Fruit fly (Drosophila melanogaster) whole organism, prepupa: ENCODE data around the gene SLIRP1.
A peak's percentile ranks its signal among the peaks of the same experiment; 100 is the strongest.

Experiments used
- CG10631 ChIP-seq: fragments of 200-800 bp; sonication (Bioruptor generic); optimal IDR thresholded peaks from 2 replicates; lab custom pipeline; 2016; ENCODE audit warnings: missing biosample characterization, missing genetic modification characterization
- CG10669 ChIP-seq: fragments of 200-800 bp; sonication (Bioruptor generic); optimal IDR thresholded peaks from 3 replicates; lab custom pipeline; 2018; ENCODE audit warnings: missing biosample characterization, mild to moderate bottlenecking, missing genetic modification characterization, moderate library complexity
- CG11294 ChIP-seq: fragments of 200-800 bp; sonication (Bioruptor generic); IDR thresholded peaks from 2 replicates; pipeline ENCODE4 v1.3.6; 2022; ENCODE audit warnings: missing biosample characterization, missing genetic modification characterization
- CG11902 ChIP-seq: fragments of 200-800 bp; sonication (Bioruptor generic); optimal IDR thresholded peaks from 3 replicates; lab custom pipeline; 2016; ENCODE audit warnings: missing biosample characterization, missing genetic modification characterization
- CG15336 ChIP-seq: fragments of 200-800 bp; sonication (Bioruptor generic); IDR thresholded peaks from 2 replicates; pipeline ENCODE4 v1.3.6; 2022; ENCODE audit warnings: missing biosample characterization, missing genetic modification characterization
- CG1621 ChIP-seq: fragments of 200-800 bp; sonication (Bioruptor generic); optimal IDR thresholded peaks from 3 replicates; lab custom pipeline; 2018; ENCODE audit warnings: missing biosample characterization, mild to moderate bottlenecking, missing genetic modification characterization
- CG16779 ChIP-seq: fragments of 200-800 bp; sonication (Bioruptor generic); optimal IDR thresholded peaks from 3 replicates; lab custom pipeline; 2017; ENCODE audit warnings: missing biosample characterization, mild to moderate bottlenecking, missing genetic modification characterization
- CG3032 ChIP-seq: fragments of 200-800 bp; optimal IDR thresholded peaks from 2 replicates; lab custom pipeline; 2019; ENCODE audit warnings: missing biosample characterization, mild to moderate bottlenecking, missing genetic modification characterization, moderate library complexity
- CG31627 ChIP-seq: fragments of 200-800 bp; sonication (Bioruptor generic); optimal IDR thresholded peaks from 3 replicates; lab custom pipeline; 2016; ENCODE audit warnings: missing biosample characterization, missing genetic modification characterization
- CG32006 ChIP-seq: fragments of 200-800 bp; sonication (Bioruptor generic); optimal IDR thresholded peaks from 3 replicates; lab custom pipeline; 2017; ENCODE audit warnings: missing biosample characterization, mild to moderate bottlenecking, missing genetic modification characterization
- CG34406 ChIP-seq: fragments of 200-800 bp; sonication (Bioruptor generic); optimal IDR thresholded peaks from 3 replicates; lab custom pipeline; 2016; ENCODE audit warnings: missing biosample characterization, missing genetic modification characterization
- CG3919 ChIP-seq: fragments of 200-800 bp; sonication (Bioruptor generic); optimal IDR thresholded peaks from 3 replicates; lab custom pipeline; 2016; ENCODE audit warnings: missing biosample characterization, missing genetic modification characterization
- CG4318 ChIP-seq: fragments of 200-800 bp; sonication (Bioruptor generic); optimal IDR thresholded peaks from 3 replicates; lab custom pipeline; 2017; ENCODE audit warnings: missing biosample characterization, mild to moderate bottlenecking, missing genetic modification characterization
- CG6163 ChIP-seq: fragments of 200-800 bp; sonication (Bioruptor generic); IDR thresholded peaks from 3 replicates; pipeline ENCODE4 v1.3.6; 2022; ENCODE audit warnings: missing biosample characterization, missing genetic modification characterization
- CG6276 ChIP-seq: fragments of 200-800 bp; sonication (Bioruptor generic); optimal IDR thresholded peaks from 2 replicates; lab custom pipeline; 2017; ENCODE audit warnings: missing biosample characterization, mild to moderate bottlenecking, missing genetic modification characterization
- CG6792 ChIP-seq: fragments of 200-800 bp; sonication (Bioruptor generic); optimal IDR thresholded peaks from 3 replicates; lab custom pipeline; 2016; ENCODE audit warnings: missing biosample characterization, missing genetic modification characterization
- CG6808 ChIP-seq: fragments of 200-800 bp; sonication (Bioruptor generic); optimal IDR thresholded peaks from 3 replicates; lab custom pipeline; 2017; ENCODE audit warnings: missing biosample characterization, missing genetic modification characterization, mild to moderate bottlenecking, moderate library complexity, missing genetic modification reagents
- CG6854 ChIP-seq: fragments of 200-800 bp; sonication (Bioruptor generic); optimal IDR thresholded peaks from 2 replicates; lab custom pipeline; 2017; ENCODE audit warnings: missing biosample characterization, mild to moderate bottlenecking, missing genetic modification characterization
- CG8319 ChIP-seq: fragments of 200-800 bp; sonication (Bioruptor generic); optimal IDR thresholded peaks from 3 replicates; lab custom pipeline; 2016; ENCODE audit warnings: missing biosample characterization, missing genetic modification characterization
- CG8632 ChIP-seq: fragments of 200-800 bp; sonication (Bioruptor generic); optimal IDR thresholded peaks from 3 replicates; lab custom pipeline; 2016; ENCODE audit warnings: missing biosample characterization, missing genetic modification characterization
- CG9139 ChIP-seq: fragments of 200-800 bp; sonication (Bioruptor generic); optimal IDR thresholded peaks from 3 replicates; lab custom pipeline; 2017; ENCODE audit warnings: missing biosample characterization, mild to moderate bottlenecking, missing genetic modification characterization
- Eip78C ChIP-seq: fragments of 200-800 bp; sonication (Bioruptor generic); peaks from one replicate; lab custom pipeline; 2016; ENCODE audit warnings: missing biosample characterization, missing genetic modification characterization
- Eip93F ChIP-seq: fragments of 200-800 bp; sonication (Bioruptor generic); optimal IDR thresholded peaks from 2 replicates; lab custom pipeline; 2016; ENCODE audit warnings: missing biosample characterization, mild to moderate bottlenecking, missing genetic modification characterization
- Ets21C ChIP-seq: fragments of 200-800 bp; sonication (Bioruptor generic); optimal IDR thresholded peaks from 3 replicates; lab custom pipeline; 2016; ENCODE audit warnings: missing biosample characterization, missing genetic modification characterization
- Gug ChIP-seq: fragments of 200-800 bp; sonication (Bioruptor generic); IDR thresholded peaks from 2 replicates; pipeline ENCODE4 v1.3.6; 2022; ENCODE audit warnings: missing biosample characterization, missing genetic modification characterization
- Hr38 ChIP-seq: sonication (Bioruptor generic); optimal IDR thresholded peaks from 2 replicates; lab custom pipeline; 2016; ENCODE audit warnings: missing biosample characterization, missing genetic modification characterization
- Hr39 ChIP-seq: fragments of 200-800 bp; sonication (Bioruptor generic); optimal IDR thresholded peaks from 2 replicates; lab custom pipeline; 2016; ENCODE audit warnings: missing biosample characterization, missing genetic modification characterization
- Hr4 ChIP-seq: fragments of 200-800 bp; sonication (Bioruptor generic); optimal IDR thresholded peaks from 3 replicates; lab custom pipeline; 2016; ENCODE audit warnings: missing biosample characterization, missing genetic modification characterization
- Lpt ChIP-seq: fragments of 200-800 bp; sonication (Bioruptor generic); optimal IDR thresholded peaks from 3 replicates; lab custom pipeline; 2016; ENCODE audit warnings: missing biosample characterization, missing genetic modification characterization
- Met ChIP-seq: fragments of 200-800 bp; sonication (Bioruptor generic); optimal IDR thresholded peaks from 3 replicates; lab custom pipeline; 2016; ENCODE audit warnings: missing biosample characterization, missing genetic modification characterization
- OdsH ChIP-seq: fragments of 200-800 bp; sonication (Bioruptor generic); optimal IDR thresholded peaks from 3 replicates; lab custom pipeline; 2016; ENCODE audit warnings: missing biosample characterization, missing genetic modification characterization
- Smox ChIP-seq: fragments of 200-800 bp; sonication (Bioruptor generic); optimal IDR thresholded peaks from 3 replicates; lab custom pipeline; 2016; ENCODE audit warnings: missing biosample characterization, missing genetic modification characterization
- Sox102F ChIP-seq: fragments of 200-800 bp; sonication (Bioruptor generic); optimal IDR thresholded peaks from 2 replicates; lab custom pipeline; 2016; ENCODE audit warnings: missing biosample characterization, mild to moderate bottlenecking, missing genetic modification characterization
- Sox14 ChIP-seq: fragments of 200-800 bp; sonication (Bioruptor generic); optimal IDR thresholded peaks from 3 replicates; lab custom pipeline; 2016; ENCODE audit warnings: missing biosample characterization, missing genetic modification characterization
- achi ChIP-seq: fragments of 200-800 bp; sonication (Bioruptor generic); optimal IDR thresholded peaks from 3 replicates; lab custom pipeline; 2016; ENCODE audit warnings: missing biosample characterization, missing genetic modification characterization
- cyc ChIP-seq: fragments of 200-800 bp; sonication (Bioruptor generic); optimal IDR thresholded peaks from 3 replicates; lab custom pipeline; 2016; ENCODE audit warnings: missing biosample characterization, missing genetic modification characterization
- dac ChIP-seq: fragments of 200-800 bp; sonication (Bioruptor generic); optimal IDR thresholded peaks from 2 replicates; lab custom pipeline; 2017; ENCODE audit warnings: missing biosample characterization, mild to moderate bottlenecking, missing genetic modification characterization
- eg ChIP-seq: fragments of 200-800 bp; sonication (Bioruptor generic); IDR thresholded peaks from 3 replicates; pipeline ENCODE4 v1.3.6; 2022; ENCODE audit warnings: missing biosample characterization, missing genetic modification characterization
- esn ChIP-seq: fragments of 200-800 bp; sonication (Bioruptor generic); optimal IDR thresholded peaks from 2 replicates; lab custom pipeline; 2016; ENCODE audit warnings: missing biosample characterization, mild to moderate bottlenecking, missing genetic modification characterization, moderate library complexity
- fd59A ChIP-seq: fragments of 200-800 bp; sonication (Bioruptor generic); optimal IDR thresholded peaks from 2 replicates; lab custom pipeline; 2017; ENCODE audit warnings: missing biosample characterization, mild to moderate bottlenecking, missing genetic modification characterization, missing genetic modification reagents
- fkh ChIP-seq: fragments of 200-800 bp; sonication (Bioruptor generic); optimal IDR thresholded peaks from 3 replicates; lab custom pipeline; 2017; ENCODE audit warnings: missing biosample characterization, mild to moderate bottlenecking, missing genetic modification characterization, moderate library complexity
- lz ChIP-seq: fragments of 200-800 bp; sonication (Bioruptor generic); optimal IDR thresholded peaks from 3 replicates; lab custom pipeline; 2016; ENCODE audit warnings: missing biosample characterization, missing genetic modification characterization
- pdm3 ChIP-seq: fragments of 200-800 bp; sonication (Bioruptor generic); optimal IDR thresholded peaks from 3 replicates; lab custom pipeline; 2016; ENCODE audit warnings: missing biosample characterization, missing genetic modification characterization
- salr ChIP-seq, 2 experiments: fragments of 200-800 bp; sonication (Bioruptor generic); optimal IDR thresholded peaks; 3 replicates each; lab custom pipeline; 2016 to 2018; ENCODE audit warnings: missing biosample characterization in 2 of 2, missing genetic modification characterization in 2 of 2, mild to moderate bottlenecking in 1 of 2
- spab ChIP-seq: fragments of 200-800 bp; sonication (Bioruptor generic); optimal IDR thresholded peaks from 2 replicates; lab custom pipeline; 2017; ENCODE audit warnings: missing biosample characterization, mild to moderate bottlenecking, missing genetic modification characterization, missing genetic modification reagents
- ss ChIP-seq, 2 experiments: fragments of 200-800 bp; sonication (Bioruptor generic); optimal IDR thresholded peaks; 2 replicates in 1 of 2; 3 replicates in 1 of 2; lab custom pipeline; 2017 to 2018; ENCODE audit warnings: mild to moderate bottlenecking in 2 of 2, missing biosample characterization in 2 of 2, missing genetic modification characterization in 2 of 2, moderate library complexity in 1 of 2
- svp ChIP-seq: fragments of 200-800 bp; sonication (Bioruptor generic); peaks from one replicate; lab custom pipeline; 2016; ENCODE audit warnings: missing biosample characterization, missing genetic modification characterization
- topi ChIP-seq: fragments of 200-800 bp; sonication (Bioruptor generic); optimal IDR thresholded peaks from 3 replicates; lab custom pipeline; 2016; ENCODE audit warnings: missing biosample characterization, missing genetic modification characterization
- vri ChIP-seq: fragments of 200-800 bp; sonication (Bioruptor generic); optimal IDR thresholded peaks from 3 replicates; lab custom pipeline; 2016; ENCODE audit warnings: missing biosample characterization, mild to moderate bottlenecking, missing genetic modification characterization

Gene SLIRP1

dm6 chrX:21349800-21350309, 30.8 kb upstream of the SLIRP1 start, which contains the start of the genes peng and sol (continued):
- TF ChIP-seq Eip93F (GFP tag; lab: Kevin White, UChicago), result no peak
- peak; percentile 50 for TF ChIP-seq dac (GFP tag; lab: Kevin White, UChicago)
- TF ChIP-seq CG6792 (GFP tag; lab: Kevin White, UChicago), result peak; percentile 70
- peak; percentile 84 for TF ChIP-seq lz
- TF ChIP-seq CG1621 (tag; lab: Kevin White, UChicago), result peak; percentile 28
- peak; percentile 86 for TF ChIP-seq pdm3 (GFP tag; lab: Kevin White, UChicago)
- TF ChIP-seq CG6276 (GFP tag; lab: Kevin White, UChicago), result no peak
- no peak for TF ChIP-seq CG6163

dm6 chrX:21345036-21345500, 26.0 kb upstream of the SLIRP1 start, which contains the start of gene dod:
Gene dod, plus strand, starts transcription at chrX:21345358.
- peak; percentile 85 for TF ChIP-seq Eip78C (GFP tag; lab: Kevin White, UChicago)
- TF ChIP-seq Gug (GFP tag; lab: Robert Waterston, UW), result peak; percentile 54
- TF ChIP-seq esn (GFP tag; lab: Kevin White, UChicago), result peak; percentile 67
- no peak for TF ChIP-seq fkh (GFP tag; lab: Kevin White, UChicago)
- peak; percentile 54 for TF ChIP-seq Hr4 (GFP tag; lab: Kevin White, UChicago)
- no peak for TF ChIP-seq CG11294 (GFP tag; lab: Robert Waterston, UW)
- no peak for TF ChIP-seq salr (GFP tag; optimal IDR thresholded peaks at IDR 0.05; lab: Kevin White, UChicago)
- no peak for TF ChIP-seq Eip93F (GFP tag; lab: Kevin White, UChicago)
- no peak for TF ChIP-seq CG16779 (tag; lab: Kevin White, UChicago)
- peak; percentile 53 for TF ChIP-seq CG31627 (GFP tag; lab: Kevin White, UChicago)
- peak; percentile 74; the same call in 2 of the 3 replicates for TF ChIP-seq eg (GFP tag; lab: Robert Waterston, UW)
- TF ChIP-seq Smox, result peak; percentile 53
- peak; percentile 42 for TF ChIP-seq CG34406 (GFP tag; lab: Kevin White, UChicago)
- no peak for TF ChIP-seq CG10631 (GFP tag; lab: Kevin White, UChicago)
- no peak for TF ChIP-seq pdm3 (GFP tag; lab: Kevin White, UChicago)
- no peak for TF ChIP-seq CG4318 (GFP tag; lab: Kevin White, UChicago)
- no peak for TF ChIP-seq Met (GFP tag; lab: Kevin White, UChicago)
- peak; percentile 51 for TF ChIP-seq topi (GFP tag; lab: Kevin White, UChicago)
- peak; percentile 66 for TF ChIP-seq Sox14 (GFP tag; lab: Kevin White, UChicago)
- peak; percentile 50; the same call in 1 of the 3 replicates for TF ChIP-seq CG6163
- TF ChIP-seq CG3032 (tag; lab: Kevin White, UChicago), result peak; percentile 31
- peak; percentile 7 for TF ChIP-seq Lpt (GFP tag; lab: Kevin White, UChicago)
- TF ChIP-seq spab (GFP tag; lab: Kevin White, UChicago), result no peak
- TF ChIP-seq CG1621 (tag; lab: Kevin White, UChicago), result peak; percentile 58
- no peak for TF ChIP-seq CG8319 (GFP tag; lab: Kevin White, UChicago)
- TF ChIP-seq CG32006 (GFP tag; lab: Kevin White, UChicago), result peak; percentile 60
- no peak for TF ChIP-seq CG9139
- TF ChIP-seq svp (GFP tag; lab: Kevin White, UChicago), result no peak
- no peak for TF ChIP-seq CG6854 (GFP tag; lab: Kevin White, UChicago)
- peak; percentile 6 for TF ChIP-seq dac (GFP tag; lab: Kevin White, UChicago)
- no peak for TF ChIP-seq ss (GFP tag; optimal IDR thresholded peaks at IDR 0.05; lab: Kevin White, UChicago)
- TF ChIP-seq lz, result peak; percentile 53
- TF ChIP-seq cyc (GFP tag; lab: Kevin White, UChicago), result no peak
- peak; percentile 61 for TF ChIP-seq achi (GFP tag; lab: Kevin White, UChicago)
- TF ChIP-seq Hr39 (GFP tag; lab: Kevin White, UChicago), result peak; percentile 53
- TF ChIP-seq Ets21C, result no peak
- no peak for TF ChIP-seq CG11902 (GFP tag; lab: Kevin White, UChicago)
- peak; percentile 14 for TF ChIP-seq fd59A (GFP tag; lab: Kevin White, UChicago)
- TF ChIP-seq Hr38, result no peak
- TF ChIP-seq CG10669, result no peak
- TF ChIP-seq Sox102F (GFP tag; lab: Kevin White, UChicago), result no peak
- TF ChIP-seq CG8632 (GFP tag; lab: Kevin White, UChicago), result peak; percentile 35
- TF ChIP-seq OdsH (GFP tag; lab: Kevin White, UChicago), result no peak
- no peak for TF ChIP-seq vri
- TF ChIP-seq CG6792 (GFP tag; lab: Kevin White, UChicago), result peak; percentile 35
- peak; percentile 25 for TF ChIP-seq CG6808
- TF ChIP-seq CG15336 (GFP tag; lab: Robert Waterston, UW), result peak; percentile 55
- no peak for TF ChIP-seq CG3919 (GFP tag; lab: Kevin White, UChicago)
